Fruit fly (Drosophila melanogaster): ENCODE measurements around the gene Gk2.

Gene Gk2

dm6 chr3L:1755458-1755984 lies 17.3 kb downstream of the Gk2 start, which contains the start of gene Cht2:
Cht2 (minus strand) TSS chr3L:1755934.
- TF ChIP-seq noc (tag; optimal IDR thresholded peaks at IDR 0.05), result no peak

dm6 chr3L:1756143-1756542 lies 17.9 kb downstream of the Gk2 start, which contains the start of gene CG8001:
CG8001 (plus strand) TSS chr3L:1756159.
- no peak for TF ChIP-seq noc (tag; optimal IDR thresholded peaks at IDR 0.05)

DNA sequence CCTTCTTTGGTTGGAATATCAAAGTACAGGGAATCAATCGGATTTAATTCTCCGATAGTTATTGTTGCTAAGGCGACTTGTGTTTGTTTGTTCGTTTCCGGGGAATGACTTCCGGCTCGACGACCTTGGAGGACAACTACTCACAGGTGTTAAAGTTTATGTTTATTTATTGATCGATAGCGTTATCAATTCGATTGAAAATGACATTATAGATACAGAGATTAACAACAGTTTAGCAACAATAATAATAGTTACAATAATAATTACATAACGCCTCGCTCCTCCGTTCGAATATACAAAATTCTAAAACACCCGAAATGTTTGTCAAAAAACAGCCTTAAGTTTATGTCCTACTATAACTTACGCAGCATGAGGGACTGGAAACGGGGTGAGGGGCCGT lies 33.5 kb downstream of the Gk2 start, which contains the start of gene Dhc62B:
Dhc62B (minus strand) TSS at position 101 of the 400 bp plus-strand sequence.
- TF ChIP-seq noc (tag; optimal IDR thresholded peaks at IDR 0.05), result no peak

DNA sequence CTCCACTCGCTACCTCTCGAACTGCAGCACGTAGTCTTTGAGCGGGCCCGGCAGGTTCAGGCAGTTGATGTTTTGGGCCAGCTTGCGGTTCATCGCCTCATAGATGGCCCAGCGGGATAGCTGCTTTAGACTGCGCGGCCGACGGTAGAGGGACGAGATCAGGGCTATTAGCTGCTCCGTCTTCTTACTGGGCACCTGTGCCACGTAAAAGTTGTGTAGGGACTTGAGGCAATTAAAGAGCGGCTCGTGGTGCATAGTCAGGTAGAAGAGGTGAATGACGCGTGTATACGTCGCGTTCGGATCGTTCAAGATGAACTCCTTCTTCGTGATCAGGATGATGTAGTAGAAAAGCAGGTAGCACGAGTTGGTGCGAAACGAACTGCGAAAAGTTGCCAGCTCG lies 34.4 kb downstream of the Gk2 start:
- no peak for TF ChIP-seq noc (tag; optimal IDR thresholded peaks at IDR 0.05)

- peak; percentile 80 for TF ChIP-seq noc (tag; optimal IDR thresholded peaks at IDR 0.05)
Observed at dm6 chr3L:1774713-1775648, 36.8 kb downstream of the Gk2 start, which contains the start of the genes CG13933 and PolD2. CG13933 (minus strand) TSS chr3L:1775147. PolD2 (plus strand) TSS chr3L:1775633.

DNA sequence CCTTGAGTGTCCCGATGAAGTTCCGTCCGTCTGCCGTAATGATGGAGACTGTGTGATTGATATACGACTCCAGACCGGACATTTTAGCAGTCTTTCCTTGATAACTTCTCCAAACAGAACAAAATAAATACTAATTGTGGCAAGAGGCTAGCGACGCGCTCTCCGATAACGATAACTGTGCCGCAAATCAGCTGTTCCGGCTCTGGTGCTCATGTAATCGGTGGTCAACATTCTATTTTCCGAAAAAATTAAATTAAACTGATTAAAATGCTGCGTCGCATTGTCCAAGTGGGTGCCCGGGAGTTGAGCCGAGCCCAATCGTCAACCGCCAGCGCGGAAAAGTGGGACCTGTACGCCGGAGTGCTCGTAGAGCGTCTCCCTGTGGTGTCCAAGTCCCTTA lies 39.0 kb downstream of the Gk2 start, which contains the start of the genes CG2021 and mRpL46:
CG2021 (minus strand) TSS at position 163 of the 400 bp plus-strand sequence.
mRpL46 (plus strand) TSS at position 191 of the 400 bp plus-strand sequence.
- TF ChIP-seq noc (tag; optimal IDR thresholded peaks at IDR 0.05), result no peak

- TF ChIP-seq noc (tag; optimal IDR thresholded peaks at IDR 0.05), result no peak
Observed at dm6 chr3L:1784092-1784491, 45.9 kb downstream of the Gk2 start.

DNA sequence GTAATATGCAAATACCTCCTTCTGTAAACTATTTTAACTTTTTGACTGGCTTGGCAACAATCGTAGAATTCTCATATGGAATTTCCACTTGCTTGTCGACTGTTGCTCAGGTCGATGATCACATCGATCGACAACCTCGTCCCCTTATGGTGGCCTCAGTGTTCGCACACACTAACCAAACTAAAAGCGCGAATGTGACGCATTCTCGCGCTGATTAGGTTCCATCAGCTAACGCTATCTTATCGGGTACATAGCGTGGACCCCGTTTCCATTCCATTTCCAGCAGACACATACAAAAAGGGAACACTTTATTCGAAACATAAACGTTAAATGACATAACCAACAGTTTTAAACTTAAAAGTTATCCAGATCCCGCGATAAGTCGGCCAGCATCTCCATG lies 51.1 kb downstream of the Gk2 start:
- TF ChIP-seq noc (tag; optimal IDR thresholded peaks at IDR 0.05), result peak; percentile 6

DNA sequence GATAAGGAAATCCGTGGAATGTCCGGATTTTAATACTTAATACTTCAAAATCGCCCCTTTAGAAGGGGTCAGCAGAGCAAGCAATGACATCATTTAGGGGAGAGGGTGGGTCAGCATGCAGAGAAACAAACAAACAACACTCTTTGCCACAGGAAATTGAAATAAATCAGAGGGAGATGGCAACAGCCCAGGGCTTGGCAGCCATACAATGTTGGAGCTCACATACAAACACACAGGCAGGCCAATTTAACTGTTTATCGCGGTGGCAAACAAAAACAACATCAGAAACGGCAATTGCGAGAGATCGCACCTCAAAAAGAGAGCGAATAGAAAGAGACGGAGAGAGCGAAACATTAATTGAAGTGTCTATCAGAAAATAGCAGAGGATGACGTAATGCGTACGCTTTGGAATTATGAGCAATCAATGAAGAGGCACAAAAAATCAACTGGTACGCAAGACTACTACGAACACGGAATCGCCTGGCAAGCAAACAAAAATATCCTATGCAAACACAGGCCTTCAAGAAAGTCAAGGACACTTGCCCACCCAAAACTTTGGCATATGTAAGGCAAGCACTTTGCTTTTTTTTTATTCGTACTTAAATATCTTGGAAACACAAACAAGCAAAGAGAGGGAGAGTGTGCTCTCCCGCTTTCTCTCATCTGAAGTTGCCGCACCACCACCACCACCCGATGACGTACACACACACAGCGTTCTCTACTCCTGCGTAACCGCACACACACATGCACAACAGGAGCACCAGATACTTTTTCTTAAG lies 56.1 kb downstream of the Gk2 start:
- TF ChIP-seq noc (tag; optimal IDR thresholded peaks at IDR 0.05), result peak; percentile 58
